Fruit fly (Drosophila melanogaster): ENCODE data around the gene cal1.

cal1 gene

DNA sequence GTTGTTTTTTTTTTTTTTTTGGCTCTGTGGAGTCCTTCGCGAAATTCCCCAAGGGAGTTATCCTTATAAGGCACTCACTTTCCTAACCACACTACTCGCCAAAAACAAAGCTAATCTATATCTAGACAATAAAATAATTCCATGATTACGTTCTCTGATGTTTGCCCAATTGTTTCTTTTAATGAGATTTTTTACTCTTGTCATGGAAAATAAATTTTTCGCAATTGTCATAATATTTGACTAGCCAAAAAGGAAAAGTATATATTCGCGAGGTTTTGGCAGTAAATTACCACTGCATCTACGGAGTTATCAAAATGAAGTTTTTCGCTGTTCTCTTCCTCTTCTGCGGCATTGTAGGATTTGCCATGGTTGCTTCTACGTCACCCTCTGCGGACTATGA lies 32.1 kb downstream of the cal1 start, which contains the start of gene CG34278:
Gene CG34278 (plus strand): TSS at position 301 of the 400 bp plus-strand sequence.
- TF ChIP-seq dsf (GFP tag; optimal IDR thresholded peaks at IDR 0.05; ENCODE audit: borderline replicate concordance) (no peak), jim (GFP tag; optimal IDR thresholded peaks at IDR 0.05) (no peak), sage (GFP tag; optimal IDR thresholded peaks at IDR 0.05) (no peak), foxo (GFP tag; optimal IDR thresholded peaks at IDR 0.05) (no peak), tai (GFP tag; optimal IDR thresholded peaks at IDR 0.05) (no peak), Hnf4 (GFP tag; optimal IDR thresholded peaks at IDR 0.05) (no peak), dmrt93B (GFP tag; optimal IDR thresholded peaks at IDR 0.05) (no peak), HLH106 (tag; optimal IDR thresholded peaks at IDR 0.05) (no peak), Mio (GFP tag; optimal IDR thresholded peaks at IDR 0.05) (no peak), usp (GFP tag; optimal IDR thresholded peaks at IDR 0.05) (no peak), Dif (GFP tag; optimal IDR thresholded peaks at IDR 0.05; ENCODE audit: partially characterized antibody) (no peak), pan (optimal IDR thresholded peaks at IDR 0.05) (no peak)

DNA sequence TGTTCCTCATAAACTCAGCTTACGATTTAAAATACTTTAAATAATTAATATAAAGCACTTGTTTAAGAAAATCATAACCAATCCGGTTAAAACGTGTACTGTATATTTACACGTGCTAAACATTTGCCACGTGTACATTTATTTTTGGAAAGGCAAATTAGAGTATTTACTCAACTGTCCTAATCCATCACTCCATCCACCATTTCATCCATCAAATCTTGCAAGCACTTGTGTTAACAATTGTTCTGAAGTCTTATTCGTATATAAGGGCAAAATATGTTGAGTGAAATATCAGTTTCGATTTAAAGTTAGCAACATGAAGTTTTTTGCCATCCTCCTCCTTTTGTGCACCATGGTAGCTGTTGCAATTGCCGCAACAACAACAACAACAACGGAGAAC lies 33.2 kb downstream of the cal1 start, which contains the start of gene CG42779:
Gene CG42779 (plus strand): TSS at position 301 of the 400 bp plus-strand sequence.
- TF ChIP-seq Jra (GFP tag; optimal IDR thresholded peaks at IDR 0.05) (no peak), Dif (GFP tag; optimal IDR thresholded peaks at IDR 0.05; ENCODE audit: partially characterized antibody) (no peak), Rel (GFP tag; optimal IDR thresholded peaks at IDR 0.05) (no peak), Rel (tag; optimal IDR thresholded peaks at IDR 0.05) (no peak), sage (GFP tag; optimal IDR thresholded peaks at IDR 0.05) (no peak), Hr78 (GFP tag; optimal IDR thresholded peaks at IDR 0.05) (no peak), CG32264 (GFP tag; optimal IDR thresholded peaks at IDR 0.05) (no peak), psq (GFP tag; optimal IDR thresholded peaks at IDR 0.05) (no peak), ey (GFP tag; optimal IDR thresholded peaks at IDR 0.05) (no peak), usp (GFP tag; optimal IDR thresholded peaks at IDR 0.05) (no peak), brk (GFP tag; optimal IDR thresholded peaks at IDR 0.05) (no peak)

DNA sequence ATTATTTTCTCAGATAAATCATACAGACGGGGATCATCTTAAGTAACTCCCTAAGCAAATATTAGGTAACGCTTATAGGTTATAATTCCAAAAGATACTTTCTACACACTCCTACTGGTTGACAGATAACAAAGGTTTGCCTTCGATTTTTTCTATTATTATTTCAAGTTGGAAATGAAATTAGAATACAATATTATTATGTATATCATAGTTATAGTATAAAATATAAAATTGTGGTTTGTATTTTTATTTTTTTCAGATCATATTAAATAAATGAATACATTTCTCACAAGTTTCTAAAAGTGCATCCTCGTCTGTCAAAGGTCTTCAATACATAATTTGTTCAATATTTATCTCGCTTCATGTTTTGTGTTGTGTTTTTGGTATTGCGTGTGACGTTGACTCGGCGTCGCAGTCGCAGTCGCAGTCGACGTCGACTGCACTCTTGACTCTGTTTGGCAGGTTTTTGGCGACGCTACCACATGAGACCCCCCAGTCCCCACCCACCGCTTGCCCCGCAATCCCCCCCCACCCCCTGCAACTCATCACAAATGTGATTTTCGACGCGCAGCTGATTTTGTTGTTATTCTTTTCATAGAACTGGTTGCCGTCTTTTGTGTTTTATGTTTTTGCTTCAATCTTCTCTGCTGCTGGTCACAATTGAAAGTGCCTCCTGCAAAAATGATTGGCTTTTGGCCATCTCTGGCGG lies 34.9 kb downstream of the cal1 start:
- TF ChIP-seq Sp1 (GFP tag; optimal IDR thresholded peaks at IDR 0.05) = peak; percentile 80
- peak; percentile 60 for TF ChIP-seq psq (GFP tag; optimal IDR thresholded peaks at IDR 0.05)
- TF ChIP-seq pan (optimal IDR thresholded peaks at IDR 0.05) = no peak
- TF ChIP-seq CrebA (GFP tag; optimal IDR thresholded peaks at IDR 0.05; ENCODE audit: borderline replicate concordance) = no peak
- no peak for TF ChIP-seq Hr83 (GFP tag; optimal IDR thresholded peaks at IDR 0.05; ENCODE audit: poor library complexity, severe bottlenecking)
- peak; percentile 26 for TF ChIP-seq h (GFP tag; optimal IDR thresholded peaks at IDR 0.05)
- TF ChIP-seq rgr (GFP tag; optimal IDR thresholded peaks at IDR 0.05) = peak; percentile 53
- TF ChIP-seq Hr78 (GFP tag; optimal IDR thresholded peaks at IDR 0.05) = no peak
- no peak for TF ChIP-seq tai (GFP tag; optimal IDR thresholded peaks at IDR 0.05)
- TF ChIP-seq foxo (GFP tag; optimal IDR thresholded peaks at IDR 0.05) = peak in 1 of 2 experiments; percentile 78
- TF ChIP-seq Rel (GFP tag; optimal IDR thresholded peaks at IDR 0.05) = no peak
- TF ChIP-seq Rel (tag; optimal IDR thresholded peaks at IDR 0.05) = peak; percentile 24
- peak; percentile 61 for TF ChIP-seq fru (GFP tag; optimal IDR thresholded peaks at IDR 0.05)
- TF ChIP-seq brk (GFP tag; optimal IDR thresholded peaks at IDR 0.05) = no peak
- TF ChIP-seq br (GFP tag; optimal IDR thresholded peaks at IDR 0.05) = no peak
- TF ChIP-seq dmrt93B (GFP tag; optimal IDR thresholded peaks at IDR 0.05) = peak; percentile 40
- TF ChIP-seq usp (GFP tag; optimal IDR thresholded peaks at IDR 0.05) = no peak
- TF ChIP-seq jim (GFP tag; optimal IDR thresholded peaks at IDR 0.05) = no peak
- no peak for TF ChIP-seq CG9705 (GFP tag; optimal IDR thresholded peaks at IDR 0.05)
- no peak for TF ChIP-seq GATAd (GFP tag; optimal IDR thresholded peaks at IDR 0.05)
- TF ChIP-seq HLH106 (tag; optimal IDR thresholded peaks at IDR 0.05) = peak; percentile 86
- peak; percentile 27 for TF ChIP-seq ey (GFP tag; optimal IDR thresholded peaks at IDR 0.05)
- TF ChIP-seq Myc (optimal IDR thresholded peaks at IDR 0.05) = no peak
- TF ChIP-seq Mio (GFP tag; optimal IDR thresholded peaks at IDR 0.05) = no peak
- peak; percentile 61 for TF ChIP-seq OdsH (GFP tag; optimal IDR thresholded peaks at IDR 0.05)
- no peak for TF ChIP-seq woc (GFP tag; optimal IDR thresholded peaks at IDR 0.05)

DNA sequence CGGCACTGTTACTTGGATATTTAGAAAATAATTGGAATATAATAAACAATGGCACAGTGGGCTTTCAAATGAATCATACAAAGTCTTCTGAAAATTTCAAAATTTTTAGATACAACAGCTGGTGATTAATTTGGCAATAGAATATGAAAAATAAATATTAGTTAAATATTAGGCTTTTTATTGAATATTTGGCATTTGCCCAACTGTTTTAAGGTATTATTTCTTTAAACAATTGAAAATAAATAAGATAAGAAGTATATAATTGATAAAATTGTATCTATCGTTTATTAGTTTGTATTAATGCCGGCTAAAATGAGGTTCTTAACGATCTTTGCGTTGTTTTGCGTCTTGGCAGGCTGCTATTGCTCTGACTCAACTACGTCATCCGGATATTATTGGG lies 36.1 kb downstream of the cal1 start, which contains the start of gene CG45079:
Gene CG45079 (plus strand): TSS at position 301 of the 400 bp plus-strand sequence.
- no peak for TF ChIP-seq Hnf4 (GFP tag; optimal IDR thresholded peaks at IDR 0.05)
- TF ChIP-seq Vsx2 (GFP tag; optimal IDR thresholded peaks at IDR 0.05; ENCODE audit: partially characterized antibody) = no peak
- no peak for TF ChIP-seq dl (GFP tag; optimal IDR thresholded peaks at IDR 0.05; ENCODE audit: insufficient read depth in 1 of 2, partially characterized antibody in 2 of 2)
- TF ChIP-seq CG32264 (GFP tag; optimal IDR thresholded peaks at IDR 0.05) = no peak
- TF ChIP-seq sage (GFP tag; optimal IDR thresholded peaks at IDR 0.05) = no peak
- no peak for TF ChIP-seq HLH106 (tag; optimal IDR thresholded peaks at IDR 0.05)
- no peak for TF ChIP-seq Jra (GFP tag; optimal IDR thresholded peaks at IDR 0.05)
- TF ChIP-seq jim (GFP tag; optimal IDR thresholded peaks at IDR 0.05) = no peak
- no peak for TF ChIP-seq Hr83 (GFP tag; optimal IDR thresholded peaks at IDR 0.05; ENCODE audit: poor library complexity, severe bottlenecking)
- TF ChIP-seq Rel (GFP tag; optimal IDR thresholded peaks at IDR 0.05) = no peak
- TF ChIP-seq Rel (tag; optimal IDR thresholded peaks at IDR 0.05) = no peak
- TF ChIP-seq dsf (GFP tag; optimal IDR thresholded peaks at IDR 0.05; ENCODE audit: borderline replicate concordance) = no peak
- TF ChIP-seq foxo (GFP tag; optimal IDR thresholded peaks at IDR 0.05) = no peak
- TF ChIP-seq tai (GFP tag; optimal IDR thresholded peaks at IDR 0.05) = no peak
- no peak for TF ChIP-seq Sp1 (GFP tag; optimal IDR thresholded peaks at IDR 0.05)
- TF ChIP-seq sv (GFP tag; optimal IDR thresholded peaks at IDR 0.05) = no peak
- no peak for TF ChIP-seq Abd-B (GFP tag; optimal IDR thresholded peaks at IDR 0.05)
- no peak for TF ChIP-seq Hr78 (GFP tag; optimal IDR thresholded peaks at IDR 0.05)
- TF ChIP-seq CrebA (GFP tag; optimal IDR thresholded peaks at IDR 0.05; ENCODE audit: borderline replicate concordance) = no peak
- no peak for TF ChIP-seq fru (GFP tag; optimal IDR thresholded peaks at IDR 0.05)
